Worm (Caenorhabditis elegans) whole organism, L1 larva: ENCODE results near the gene xbx-9.

Source experiments
- efl-3 ChIP-seq: fragments of 200-800 bp; sonication (Bioruptor generic); optimal IDR thresholded peaks from 2 replicates; lab custom pipeline; 2018; ENCODE audit warnings: mild to moderate bottlenecking, missing genetic modification characterization, missing compliant biosample characterization
- fkh-10 ChIP-seq: sonication (generic microtip); optimal IDR thresholded peaks from 2 replicates; lab custom pipeline; 2017; ENCODE audit warnings: missing biosample characterization, missing genetic modification reagents, missing genetic modification characterization
- fos-1 ChIP-seq: fragments of 150-350 bp; optimal IDR thresholded peaks from 2 replicates; lab custom pipeline; 2014; ENCODE audit warnings: missing biosample characterization, missing genetic modification characterization
- jun-1 ChIP-seq: fragments of 150-350 bp; optimal IDR thresholded peaks from 2 replicates; lab custom pipeline; 2014; ENCODE audit warnings: missing biosample characterization, missing genetic modification reagents, missing genetic modification characterization
- lin-35 ChIP-seq, 2 experiments: fragments of 150-350 bp; optimal IDR thresholded peaks; 2 replicates each; lab custom pipeline; 2014; ENCODE audit warnings: missing biosample characterization in 2 of 2, missing genetic modification characterization in 2 of 2, missing genetic modification reagents in 2 of 2
- nhr-28 ChIP-seq: fragments of 150-350 bp; optimal IDR thresholded peaks from 2 replicates; lab custom pipeline; 2014; ENCODE audit warnings: missing biosample characterization, missing genetic modification characterization
- nhr-84 ChIP-seq: sonication (generic microtip); optimal IDR thresholded peaks from 2 replicates; lab custom pipeline; 2017; ENCODE audit warnings: missing biosample characterization, missing genetic modification characterization
- pqm-1 ChIP-seq: sonication (generic microtip); optimal IDR thresholded peaks from 3 replicates; lab custom pipeline; 2017; ENCODE audit warnings: missing biosample characterization, missing genetic modification characterization
- snpc-4 ChIP-seq: fragments of 150-350 bp; optimal IDR thresholded peaks from 2 replicates; lab custom pipeline; 2014; ENCODE audit warnings: missing biosample characterization, missing genetic modification characterization
- vab-15 ChIP-seq: sonication (generic microtip); optimal IDR thresholded peaks from 2 replicates; lab custom pipeline; 2017; ENCODE audit warnings: missing genotype, mild to moderate bottlenecking, missing genetic modification characterization, missing compliant biosample characterization
- ztf-4 ChIP-seq: fragments of 150-350 bp; optimal IDR thresholded peaks from 2 replicates; lab custom pipeline; 2014; ENCODE audit warnings: missing biosample characterization, missing genetic modification characterization

DNA sequence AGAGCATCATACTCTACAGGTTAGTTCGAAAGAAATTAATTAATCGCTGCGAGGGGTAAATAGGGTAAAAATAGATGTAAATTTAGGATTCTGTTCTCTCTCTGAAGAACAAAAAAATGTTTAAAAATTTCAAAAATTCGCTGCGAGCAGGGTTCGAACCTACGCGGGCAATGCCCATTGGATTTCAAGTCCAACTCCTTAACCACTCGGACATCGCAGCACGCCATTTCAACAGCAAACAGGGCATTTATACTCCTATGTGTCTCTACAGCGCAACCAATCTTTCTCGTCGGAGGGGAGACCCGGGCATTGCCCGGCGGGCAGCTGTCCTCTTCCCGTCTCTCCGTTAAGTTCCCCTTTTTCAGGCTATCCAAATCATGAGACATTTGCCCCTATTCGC is 46.2 kb downstream of the xbx-9 start:
- TF ChIP-seq vab-15 (tag; lab: Kevin White, UChicago) (peak; percentile 38), lin-35 (GFP tag; optimal IDR thresholded peaks at IDR 0.05; lab: Kevin White, UChicago) (peak; percentile 20 to 66), fkh-10 (GFP tag; lab: Kevin White, UChicago) (no peak), ztf-4 (peak; percentile 3), nhr-84 (tag; lab: Kevin White, UChicago) (no peak), snpc-4 (tag; lab: Kevin White, UChicago) (no peak), fos-1 (no peak), pqm-1 (tag; lab: Kevin White, UChicago) (no peak), jun-1 (tag; lab: Kevin White, UChicago) (no peak), efl-3 (GFP tag; lab: Kevin White, UChicago) (no peak), nhr-28 (tag; lab: Kevin White, UChicago) (no peak)
